Worm (Caenorhabditis elegans): Measurements from ENCODE around the gene syx-2.

syx-2 gene

DNA sequence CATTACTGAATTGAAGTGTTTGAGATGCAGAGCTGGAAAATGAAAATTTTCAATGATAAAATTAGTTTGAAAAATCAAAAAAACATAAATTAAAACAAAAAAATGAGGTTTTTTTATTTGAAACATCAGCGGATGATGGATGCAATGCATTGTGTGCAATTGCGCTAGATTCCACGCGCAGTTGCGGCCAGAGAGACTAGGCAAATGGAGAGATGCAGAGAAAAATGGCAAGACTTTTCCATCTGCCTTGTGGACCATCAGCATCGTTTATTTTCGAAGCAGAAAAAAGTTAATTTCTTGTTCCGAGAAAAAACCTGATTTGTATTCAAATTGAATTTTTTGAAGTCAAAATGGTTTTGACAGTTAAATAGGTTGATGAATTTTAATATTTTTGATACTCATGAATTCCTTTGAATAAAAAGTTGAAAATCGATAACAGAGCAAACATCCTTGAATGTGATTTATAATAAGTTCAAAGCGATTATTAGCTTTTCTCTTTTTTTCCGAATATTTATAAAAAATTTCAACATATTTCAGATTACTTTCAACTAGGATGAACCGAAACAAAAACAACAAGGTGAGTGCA is 35.9 kb downstream of the syx-2 start, which contains the start of the genes C31E10.5 and C31E10.6 (continued):
- TF ChIP-seq ceh-6 (GFP tag; optimal IDR thresholded peaks at IDR 0.05) = no peak
- TF ChIP-seq fax-1 (tag; optimal IDR thresholded peaks at IDR 0.05) = no peak
- peak; percentile 7 for TF ChIP-seq unc-42 (tag; optimal IDR thresholded peaks at IDR 0.05)
- no peak for TF ChIP-seq sox-2 (GFP tag; IDR thresholded peaks at IDR 0.05)
- peak; percentile 79 for TF ChIP-seq unc-55 (GFP tag; optimal IDR thresholded peaks at IDR 0.05)
- TF ChIP-seq dmd-4 (tag; optimal IDR thresholded peaks at IDR 0.05; ENCODE audit: borderline replicate concordance) = no peak
- no peak for TF ChIP-seq rnt-1 (tag; optimal IDR thresholded peaks at IDR 0.05)
- no peak for TF ChIP-seq syd-9 (tag; optimal IDR thresholded peaks at IDR 0.05)
- no peak for TF ChIP-seq odd-2 (tag; optimal IDR thresholded peaks at IDR 0.05)
- TF ChIP-seq ceh-14 (tag; optimal IDR thresholded peaks at IDR 0.05) = no peak
- TF ChIP-seq Y22D7AL.16 (tag; optimal IDR thresholded peaks at IDR 0.05) = no peak
- no peak for TF ChIP-seq nhr-232 (tag; optimal IDR thresholded peaks at IDR 0.05)
- TF ChIP-seq che-1 (tag; optimal IDR thresholded peaks at IDR 0.05) = no peak
- TF ChIP-seq nfya-1 (tag; optimal IDR thresholded peaks at IDR 0.05) = peak; percentile 57
- TF ChIP-seq zip-5 (tag; optimal IDR thresholded peaks at IDR 0.05) = no peak
- no peak for TF ChIP-seq pros-1 (tag; optimal IDR thresholded peaks at IDR 0.05)
- no peak for TF ChIP-seq fkh-10 (GFP tag; optimal IDR thresholded peaks at IDR 0.05)
- no peak for TF ChIP-seq hlh-6 (tag; optimal IDR thresholded peaks at IDR 0.05)
- TF ChIP-seq ceh-34 (tag; optimal IDR thresholded peaks at IDR 0.05) = peak; percentile 9

DNA sequence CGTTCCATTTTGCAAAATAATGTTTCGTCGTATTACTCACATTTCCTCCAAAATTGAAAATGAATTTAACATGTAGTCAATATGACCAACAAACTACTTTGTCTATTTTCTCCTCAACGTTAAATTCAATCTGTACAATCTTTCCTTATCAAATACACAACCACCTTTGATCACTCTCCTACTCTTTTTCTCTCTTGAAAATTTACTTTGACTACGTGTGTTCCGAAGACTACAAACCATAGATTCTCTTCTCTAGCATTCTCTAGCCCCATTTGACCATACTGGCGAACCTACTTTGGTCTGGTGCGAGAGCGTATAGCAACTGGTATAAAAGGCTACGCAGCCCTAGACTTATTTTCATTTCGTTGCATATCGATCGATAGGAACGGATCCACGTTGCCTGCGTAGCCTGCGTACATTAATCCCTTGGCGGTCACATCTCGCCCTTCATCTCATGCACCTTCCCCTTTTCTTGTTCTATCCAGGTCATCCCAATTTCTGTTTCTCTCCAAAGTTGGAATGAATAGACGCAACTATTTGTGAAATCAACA is 40.3 kb downstream of the syx-2 start:
- TF ChIP-seq mec-3 (tag; optimal IDR thresholded peaks at IDR 0.05; ENCODE audit: borderline replicate concordance) (no peak), elt-4 (tag; optimal IDR thresholded peaks at IDR 0.05) (no peak), unc-42 (tag; optimal IDR thresholded peaks at IDR 0.05) (no peak), madf-2 (tag; optimal IDR thresholded peaks at IDR 0.05) (no peak), pqm-1 (tag; optimal IDR thresholded peaks at IDR 0.05) (no peak), ceh-2 (tag; optimal IDR thresholded peaks at IDR 0.05) (no peak), npax-4 (tag; optimal IDR thresholded peaks at IDR 0.05) (no peak)

DNA sequence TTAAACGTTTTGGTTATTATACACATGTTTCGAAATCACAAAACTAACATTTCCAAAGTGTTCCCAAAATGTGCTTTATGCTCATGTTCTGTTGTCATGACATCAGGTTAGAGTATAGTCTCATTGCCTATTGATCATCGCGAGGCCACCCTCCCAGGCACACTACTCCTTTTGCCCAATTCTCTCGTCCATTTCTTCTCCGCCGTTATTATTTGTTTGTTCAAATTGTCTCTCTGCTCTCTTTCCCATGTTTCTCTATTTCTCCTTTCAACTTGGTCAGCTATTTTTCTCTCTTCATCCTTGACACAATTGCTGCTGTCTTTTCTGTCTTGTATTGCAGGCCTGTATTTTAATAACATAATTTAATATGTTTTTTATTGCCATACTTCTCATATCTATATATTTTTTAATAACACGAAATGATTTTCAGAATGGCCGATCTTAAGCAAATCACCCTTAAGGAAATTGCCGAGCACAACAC is 41.6 kb downstream of the syx-2 start, which contains the start of gene cytb-5.1:
cytb-5.1 (plus strand) TSS at position 431 of the 481 bp plus-strand sequence.
- TF ChIP-seq ceh-30 (tag; optimal IDR thresholded peaks at IDR 0.05) (no peak), tbx-2 (tag; optimal IDR thresholded peaks at IDR 0.05) (peak; percentile 7)

DNA sequence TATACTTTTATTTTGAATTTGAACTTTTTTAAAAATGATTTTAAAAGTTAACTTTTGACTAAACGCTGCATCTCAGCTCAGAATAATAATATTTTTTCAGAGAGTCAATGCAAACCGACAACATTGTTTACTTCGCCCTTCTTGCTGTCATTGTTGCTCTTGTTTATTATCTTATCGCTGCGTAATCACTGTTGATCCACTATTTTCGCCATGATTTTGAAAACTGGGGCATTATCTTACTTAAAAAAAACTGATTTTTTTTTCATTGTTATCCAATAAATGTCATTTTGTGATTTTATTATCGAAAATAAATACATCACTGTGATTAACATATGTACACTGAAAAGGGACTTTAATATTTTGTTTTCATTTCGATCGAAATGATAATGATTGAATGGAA is 42.8 kb downstream of the syx-2 start:
- TF ChIP-seq lin-11 (tag; optimal IDR thresholded peaks at IDR 0.05) = no peak
- TF ChIP-seq hlh-15 (tag; optimal IDR thresholded peaks at IDR 0.05) = no peak
- TF ChIP-seq fkh-6 (tag; optimal IDR thresholded peaks at IDR 0.05) = no peak
- no peak for TF ChIP-seq ceh-9 (tag; optimal IDR thresholded peaks at IDR 0.05)
- no peak for TF ChIP-seq pha-4 (tag; optimal IDR thresholded peaks at IDR 0.05)

DNA sequence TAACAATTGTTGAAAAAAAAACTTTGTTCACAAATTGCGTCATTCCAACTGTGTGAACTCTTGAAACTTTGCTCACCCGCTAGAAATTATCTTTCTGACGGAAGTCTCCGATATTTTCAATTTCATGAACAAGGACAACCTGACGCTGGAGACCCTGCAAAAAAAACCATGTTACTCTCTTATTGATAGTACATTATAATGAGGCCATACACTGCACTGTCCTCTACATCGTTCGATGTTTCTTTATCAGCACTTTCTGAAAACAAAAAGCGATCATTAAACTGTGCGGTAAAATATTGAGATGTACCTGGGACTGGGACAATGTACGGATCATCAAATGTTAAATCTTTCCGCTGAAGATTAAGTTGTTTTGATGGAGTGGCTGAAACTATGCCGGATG is 43.6 kb downstream of the syx-2 start:
- TF ChIP-seq ceh-24 (tag; optimal IDR thresholded peaks at IDR 0.05) (no peak), elt-2 (tag; optimal IDR thresholded peaks at IDR 0.05) (no peak), tbx-7 (tag; optimal IDR thresholded peaks at IDR 0.05) (no peak), ama-1 (optimal IDR thresholded peaks at IDR 0.05) (no peak), ets-4 (tag; optimal IDR thresholded peaks at IDR 0.05) (no peak), ttx-3 (tag; optimal IDR thresholded peaks at IDR 0.05) (no peak)

All from whole organism, late embryonic.